Fruit fly (Drosophila melanogaster) whole organism, embryonic: ENCODE results near the gene Rab3-GEF.

Experiments
- CG11085 ChIP-seq: fragments of 200-800 bp; sonication (Bioruptor generic); IDR thresholded peaks from 2 replicates; pipeline ENCODE4 v1.3.6; 2022; ENCODE audit warnings: missing biosample characterization, missing genetic modification characterization
- CG11723 ChIP-seq: fragments of 200-800 bp; sonication (Bioruptor generic); optimal IDR thresholded peaks from 2 replicates; lab custom pipeline; 2017; ENCODE audit warnings: missing biosample characterization, mild to moderate bottlenecking, missing genetic modification characterization
- CG12219 ChIP-seq: fragments of 200-800 bp; sonication (Bioruptor generic); optimal IDR thresholded peaks from 3 replicates; lab custom pipeline; 2018; ENCODE audit warnings: missing biosample characterization, mild to moderate bottlenecking, missing genetic modification characterization
- CG12391 ChIP-seq: fragments of 200-800 bp; sonication (Bioruptor generic); optimal IDR thresholded peaks from 3 replicates; lab custom pipeline; 2018; ENCODE audit warnings: missing biosample characterization, mild to moderate bottlenecking, missing genetic modification characterization, moderate library complexity
- CG1647 ChIP-seq: fragments of 200-800 bp; sonication (Bioruptor generic); optimal IDR thresholded peaks from 3 replicates; lab custom pipeline; 2016; ENCODE audit warnings: missing biosample characterization, missing genetic modification characterization
- CG16813 ChIP-seq: fragments of 200-800 bp; sonication (Bioruptor generic); IDR thresholded peaks from 3 replicates; pipeline ENCODE4 v1.3.6; 2022; ENCODE audit warnings: missing biosample characterization, missing genetic modification characterization; ENCODE audit not compliant: partially characterized antibody
- CG17612 ChIP-seq: fragments of 200-800 bp; sonication (Bioruptor generic); IDR thresholded peaks from 2 replicates; pipeline ENCODE4 v1.3.6; 2022; ENCODE audit warnings: missing biosample characterization, missing genetic modification characterization
- CG18476 ChIP-seq: fragments of 200-800 bp; sonication (Bioruptor generic); optimal IDR thresholded peaks from 2 replicates; lab custom pipeline; 2016; ENCODE audit warnings: missing biosample characterization, mild to moderate bottlenecking, missing genetic modification characterization
- CG31224 ChIP-seq: fragments of 200-800 bp; sonication (Bioruptor generic); IDR thresholded peaks from 2 replicates; pipeline ENCODE4 v1.3.6; 2022; ENCODE audit warnings: missing biosample characterization, missing genetic modification characterization
- CG32772 ChIP-seq: fragments of 200-800 bp; sonication (Bioruptor generic); IDR thresholded peaks from 2 replicates; pipeline ENCODE4 v1.3.6; 2022; ENCODE audit warnings: missing biosample characterization, missing genetic modification characterization
- CG6272 ChIP-seq: fragments of 200-800 bp; sonication (Bioruptor generic); IDR thresholded peaks from 2 replicates; pipeline ENCODE4 v1.3.6; 2022; ENCODE audit warnings: missing biosample characterization, missing genetic modification characterization
- CG6813 ChIP-seq: fragments of 200-800 bp; sonication (Bioruptor generic); optimal IDR thresholded peaks from 2 replicates; lab custom pipeline; 2017; ENCODE audit warnings: missing biosample characterization, missing genetic modification characterization, mild to moderate bottlenecking, moderate library complexity, missing genetic modification reagents
- CG7271 ChIP-seq: fragments of 200-800 bp; sonication (Bioruptor generic); optimal IDR thresholded peaks from 2 replicates; lab custom pipeline; 2018; ENCODE audit warnings: missing biosample characterization, mild to moderate bottlenecking, missing genetic modification characterization, moderate library complexity
- CG7372 ChIP-seq: fragments of 200-800 bp; sonication (Bioruptor generic); IDR thresholded peaks from 2 replicates; pipeline ENCODE4 v1.3.6; 2022; ENCODE audit warnings: missing biosample characterization, missing genetic modification characterization
- CTCF ChIP-seq: fragments of 200-800 bp; sonication (Bioruptor generic); optimal IDR thresholded peaks from 2 replicates; lab custom pipeline; 2017; ENCODE audit warnings: missing biosample characterization, mild to moderate bottlenecking, missing genetic modification characterization, moderate library complexity
- D ChIP-seq, 2 experiments: fragments of 200-800 bp in 1 of 2; fragments of >200 bp in 1 of 2; sonication (Bioruptor generic) in 1 of 2; optimal IDR thresholded peaks; 2 replicates in 1 of 2; 3 replicates in 1 of 2; lab custom pipeline; 2017; ENCODE audit warnings: mild to moderate bottlenecking in 1 of 2, missing biosample characterization in 1 of 2, missing genetic modification characterization in 1 of 2, missing genetic modification reagents in 1 of 2
- D19A ChIP-seq: fragments of 200-800 bp; optimal IDR thresholded peaks from 3 replicates; lab custom pipeline; 2019; ENCODE audit warnings: missing biosample characterization, mild to moderate bottlenecking, missing genetic modification characterization, moderate library complexity
- Dbx ChIP-seq: fragments of 200-800 bp; sonication (Bioruptor generic); IDR thresholded peaks from 3 replicates; pipeline ENCODE4 v1.3.6; 2022; ENCODE audit warnings: missing biosample characterization, missing genetic modification characterization
- Dek ChIP-seq: fragments of 200-800 bp; sonication (Bioruptor generic); optimal IDR thresholded peaks from 3 replicates; lab custom pipeline; 2019; ENCODE audit warnings: missing biosample characterization, mild to moderate bottlenecking, missing genetic modification characterization, moderate library complexity
- Doc2 ChIP-seq: fragments of 200-800 bp; sonication (Bioruptor generic); IDR thresholded peaks from 2 replicates; pipeline ENCODE4 v1.3.6; 2022; ENCODE audit warnings: missing biosample characterization, missing genetic modification characterization
- Gsc ChIP-seq: fragments of 200-800 bp; sonication (Bioruptor generic); IDR thresholded peaks from 2 replicates; pipeline ENCODE4 v1.3.6; 2022; ENCODE audit warnings: missing biosample characterization, missing genetic modification characterization
- Hr39 ChIP-seq: fragments of >200 bp; optimal IDR thresholded peaks from 2 replicates; lab custom pipeline; 2017
- Lhr ChIP-seq: fragments of 200-800 bp; sonication (Bioruptor generic); optimal IDR thresholded peaks from 3 replicates; lab custom pipeline; 2017; ENCODE audit warnings: mild to moderate bottlenecking, missing biosample characterization, missing genetic modification reagents, missing genetic modification characterization
- Lim3 ChIP-seq: fragments of 200-800 bp; sonication (Bioruptor generic); IDR thresholded peaks from 2 replicates; pipeline ENCODE4 v1.3.6; 2022; ENCODE audit warnings: missing biosample characterization, missing genetic modification characterization
- MESR4 ChIP-seq: fragments of 200-800 bp; sonication (Bioruptor generic); optimal IDR thresholded peaks from 2 replicates; lab custom pipeline; 2018; ENCODE audit warnings: missing biosample characterization, mild to moderate bottlenecking, missing genetic modification characterization, moderate library complexity
- Med ChIP-seq: fragments of 200-800 bp; sonication (Bioruptor generic); peaks from one replicate; lab custom pipeline; 2016; ENCODE audit warnings: missing biosample characterization, missing genetic modification characterization, mild to moderate bottlenecking, inconsistent platforms, moderate library complexity
- Meics ChIP-seq: fragments of 200-800 bp; sonication (Bioruptor generic); optimal IDR thresholded peaks from 2 replicates; lab custom pipeline; 2017; ENCODE audit warnings: missing biosample characterization, mild to moderate bottlenecking, missing genetic modification characterization
- Mes4 ChIP-seq: fragments of 200-800 bp; sonication (Bioruptor generic); optimal IDR thresholded peaks from 2 replicates; lab custom pipeline; 2016; ENCODE audit warnings: missing biosample characterization, missing genetic modification characterization
- bcd ChIP-seq: fragments of 200-800 bp; sonication (Bioruptor generic); optimal IDR thresholded peaks from 2 replicates; lab custom pipeline; 2017; ENCODE audit warnings: missing biosample characterization, mild to moderate bottlenecking, missing genetic modification characterization
- bsh ChIP-seq, 2 experiments: fragments of 200-800 bp; sonication (Bioruptor generic); optimal IDR thresholded peaks; 2 replicates each; lab custom pipeline; 2017 to 2018; ENCODE audit warnings: mild to moderate bottlenecking in 2 of 2, missing biosample characterization in 2 of 2, missing genetic modification characterization in 2 of 2, moderate library complexity in 1 of 2
- cas ChIP-seq: fragments of 200-800 bp; sonication (Bioruptor generic); IDR thresholded peaks from 2 replicates; pipeline ENCODE4 v1.3.6; 2022; ENCODE audit warnings: missing biosample characterization, missing genetic modification characterization
- chif ChIP-seq, 2 experiments: fragments of 200-800 bp; sonication (Bioruptor generic); optimal IDR thresholded peaks; 3 replicates each; lab custom pipeline; 2016; ENCODE audit warnings: missing biosample characterization in 2 of 2, missing genetic modification characterization in 2 of 2
- chn ChIP-seq: fragments of 200-800 bp; sonication (Bioruptor generic); optimal IDR thresholded peaks from 2 replicates; lab custom pipeline; 2016; ENCODE audit warnings: missing biosample characterization, missing genetic modification characterization
- eve ChIP-seq, 2 experiments: fragments of >200 bp; optimal IDR thresholded peaks; 2 replicates each; lab custom pipeline; 2017; ENCODE audit warnings: missing biosample characterization in 2 of 2, missing genetic modification characterization in 2 of 2
- fru ChIP-seq: fragments of >200 bp; optimal IDR thresholded peaks from 2 replicates; lab custom pipeline; 2017
- ham ChIP-seq: fragments of 200-800 bp; sonication (Bioruptor generic); IDR thresholded peaks from 2 replicates; pipeline ENCODE4 v1.3.6; 2022; ENCODE audit warnings: missing biosample characterization, missing genetic modification characterization
- jigr1 ChIP-seq: fragments of 200-800 bp; sonication (Bioruptor generic); IDR thresholded peaks from 3 replicates; pipeline ENCODE4 v1.3.6; 2022; ENCODE audit warnings: missing biosample characterization, missing genetic modification characterization
- jing ChIP-seq: fragments of 200-800 bp; sonication (Bioruptor generic); optimal IDR thresholded peaks from 2 replicates; lab custom pipeline; 2018; ENCODE audit warnings: missing biosample characterization, mild to moderate bottlenecking, missing genetic modification characterization
- knrl ChIP-seq: fragments of 200-800 bp; sonication (Bioruptor generic); IDR thresholded peaks from 3 replicates; pipeline ENCODE4 v1.3.6; 2022; ENCODE audit warnings: missing biosample characterization, missing genetic modification characterization; ENCODE audit not compliant: partially characterized antibody
- lmd ChIP-seq: fragments of 200-800 bp; sonication (Bioruptor generic); IDR thresholded peaks from 2 replicates; pipeline ENCODE4 v1.3.6; 2022; ENCODE audit warnings: missing biosample characterization, missing genetic modification characterization
- luna ChIP-seq: fragments of 200-800 bp; sonication (Bioruptor generic); optimal IDR thresholded peaks from 2 replicates; lab custom pipeline; 2016; ENCODE audit warnings: missing biosample characterization, missing genetic modification characterization
- pb ChIP-seq: fragments of 200-800 bp; sonication (Bioruptor generic); optimal IDR thresholded peaks from 3 replicates; lab custom pipeline; 2016; ENCODE audit warnings: missing biosample characterization, missing genetic modification characterization
- pho ChIP-seq: fragments of 200-800 bp; sonication (Bioruptor generic); optimal IDR thresholded peaks from 2 replicates; lab custom pipeline; 2016; ENCODE audit warnings: missing biosample characterization, missing genetic modification characterization
- pnt ChIP-seq: fragments of 200-800 bp; sonication (Bioruptor generic); optimal IDR thresholded peaks from 3 replicates; lab custom pipeline; 2016; ENCODE audit warnings: missing biosample characterization, missing genetic modification characterization
- pzg ChIP-seq: fragments of 200-800 bp; sonication (Bioruptor generic); optimal IDR thresholded peaks from 3 replicates; lab custom pipeline; 2018; ENCODE audit warnings: missing biosample characterization, mild to moderate bottlenecking, missing genetic modification characterization, moderate library complexity
- seq ChIP-seq: fragments of 200-800 bp; sonication (Bioruptor generic); IDR thresholded peaks from 2 replicates; pipeline ENCODE4 v1.3.6; 2022; ENCODE audit warnings: missing biosample characterization, missing genetic modification characterization
- sisA ChIP-seq: fragments of 200-800 bp; sonication (Bioruptor generic); IDR thresholded peaks from 2 replicates; pipeline ENCODE4 v1.3.6; 2022; ENCODE audit warnings: missing biosample characterization, missing genetic modification characterization
- sr ChIP-seq: fragments of 200-800 bp; sonication (Bioruptor generic); IDR thresholded peaks from 3 replicates; pipeline ENCODE4 v1.3.6; 2022; ENCODE audit warnings: missing biosample characterization, missing genetic modification characterization
- ssp ChIP-seq: fragments of 200-800 bp; sonication (Bioruptor generic); IDR thresholded peaks from 2 replicates; pipeline ENCODE4 v1.3.6; 2022; ENCODE audit warnings: missing biosample characterization, missing genetic modification characterization
- stc ChIP-seq: fragments of 200-800 bp; sonication (Bioruptor generic); IDR thresholded peaks from 2 replicates; pipeline ENCODE4 v1.3.6; 2022; ENCODE audit warnings: missing biosample characterization, missing genetic modification characterization
- twi ChIP-seq: fragments of 200-800 bp; optimal IDR thresholded peaks from 2 replicates; lab custom pipeline; 2019; ENCODE audit warnings: missing biosample characterization, mild to moderate bottlenecking, missing genetic modification characterization, moderate library complexity
- zen ChIP-seq: fragments of 200-800 bp; sonication (Bioruptor generic); optimal IDR thresholded peaks from 3 replicates; lab custom pipeline; 2018; ENCODE audit warnings: missing biosample characterization, mild to moderate bottlenecking, missing genetic modification characterization, moderate library complexity
- zf30C ChIP-seq: fragments of 200-800 bp; sonication (Bioruptor generic); optimal IDR thresholded peaks from 3 replicates; lab custom pipeline; 2018; ENCODE audit warnings: missing biosample characterization, mild to moderate bottlenecking, missing genetic modification characterization

The Rab3-GEF gene

DNA sequence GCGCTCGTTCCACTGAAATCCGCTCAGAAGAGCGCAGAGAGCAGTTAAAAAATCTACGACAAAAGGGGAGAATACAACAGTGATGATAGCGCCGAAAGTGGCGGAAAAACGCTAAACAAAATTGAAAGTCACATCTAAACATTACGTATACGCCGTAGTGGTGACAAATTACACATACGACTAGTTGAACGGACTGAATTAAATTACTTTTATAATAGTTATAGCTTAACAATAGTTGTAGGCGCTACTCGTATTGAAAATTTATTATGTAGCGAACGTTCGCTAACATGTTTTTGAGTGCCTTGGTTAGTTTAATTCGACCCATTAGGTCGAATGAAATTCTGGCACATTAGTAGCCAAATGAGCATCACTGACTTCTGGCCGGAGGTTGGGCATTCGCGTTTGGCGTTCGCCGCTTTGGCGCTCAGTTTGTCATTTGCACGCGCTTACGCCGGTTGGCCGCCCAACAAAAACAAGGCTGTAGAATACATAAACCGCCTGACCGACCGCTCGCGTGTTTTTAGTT is 45.7 kb upstream of the Rab3-GEF start, which contains the start of gene CG5541 (continued):
- TF ChIP-seq CG18476 (no peak), Med (GFP tag; lab: Kevin White, UChicago) (peak; percentile 61), CG16813 (no peak), CG12219 (peak; percentile 5), Doc2 (GFP tag; lab: Robert Waterston, UW) (no peak), pho (GFP tag; lab: Kevin White, UChicago) (no peak), eve (GFP tag; optimal IDR thresholded peaks at IDR 0.05; lab: Kevin White, UChicago) (no peak), seq (GFP tag; lab: Robert Waterston, UW) (no peak), CG11723 (GFP tag; lab: Kevin White, UChicago) (no peak), twi (tag; lab: Kevin White, UChicago) (no peak), ssp (GFP tag; lab: Robert Waterston, UW) (no peak), CG11085 (GFP tag; lab: Robert Waterston, UW) (no peak), CG7271 (tag; lab: Kevin White, UChicago) (no peak), Dek (tag; lab: Kevin White, UChicago) (no peak), pb (GFP tag; lab: Kevin White, UChicago) (no peak), CG31224 (no peak), lmd (no peak), CG32772 (GFP tag; lab: Robert Waterston, UW) (no peak), zf30C (no peak), CG1647 (GFP tag; lab: Kevin White, UChicago) (no peak), pzg (peak; percentile 18), CG6813 (GFP tag; lab: Kevin White, UChicago) (no peak), Hr39 (lab: Kevin White, UChicago) (no peak), bcd (no peak), sr (GFP tag; lab: Robert Waterston, UW) (no peak), cas (GFP tag; lab: Robert Waterston, UW) (no peak), jing (GFP tag; lab: Kevin White, UChicago) (no peak), D (optimal IDR thresholded peaks at IDR 0.05; lab: Kevin White, UChicago) (no peak), D (GFP tag; optimal IDR thresholded peaks at IDR 0.05; lab: Kevin White, UChicago) (no peak), sisA (no peak), MESR4 (GFP tag; lab: Kevin White, UChicago) (no peak), knrl (GFP tag; lab: Robert Waterston, UW) (no peak), pnt (GFP tag; lab: Kevin White, UChicago) (no peak), chn (GFP tag; lab: Kevin White, UChicago) (no peak), stc (no peak), Lim3 (GFP tag; lab: Robert Waterston, UW) (no peak), Lhr (no peak), fru (no peak), CG12391 (tag; lab: Kevin White, UChicago) (peak; percentile 21), CG17612 (GFP tag; lab: Robert Waterston, UW) (no peak), CG6272 (no peak), chif (GFP tag; optimal IDR thresholded peaks at IDR 0.05; lab: Kevin White, UChicago) (no peak), Dbx (GFP tag; lab: Robert Waterston, UW) (0 out of 3 replicates have a peak, but pooled peaks have one; percentile 24), bsh (GFP tag; optimal IDR thresholded peaks at IDR 0.05; lab: Kevin White, UChicago) (peak in 1 of 2 experiments; percentile 18), D19A (tag; lab: Kevin White, UChicago) (no peak), Gsc (no peak), luna (no peak), jigr1 (GFP tag; lab: Robert Waterston, UW) (no peak), Meics (GFP tag; lab: Kevin White, UChicago) (peak; percentile 47), Mes4 (GFP tag; lab: Kevin White, UChicago) (no peak), zen (no peak), CG7372 (peak; percentile 74), ham (GFP tag; lab: Robert Waterston, UW) (no peak), CTCF (GFP tag; lab: Kevin White, UChicago) (no peak)
